Worm (Caenorhabditis elegans) whole organism, young adult: ENCODE results near the gene lys-10.

Experiments
- B0261.1 ChIP-seq: sonication (generic microtip); optimal IDR thresholded peaks from 2 replicates; lab custom pipeline; 2016; ENCODE audit warnings: mild to moderate bottlenecking, missing genetic modification characterization, moderate library complexity, missing compliant biosample characterization
- C06A6.2 ChIP-seq: fragments of 200-800 bp; sonication (Bioruptor generic); conservative IDR thresholded peaks from 2 replicates; pipeline ENCODE4 v1.3.6; 2022; ENCODE audit warnings: missing genetic modification characterization, missing compliant biosample characterization
- F23B12.7 ChIP-seq: sonication (generic microtip); optimal IDR thresholded peaks from 2 replicates; lab custom pipeline; 2017; ENCODE audit warnings: missing genetic modification characterization, mild to moderate bottlenecking, missing compliant biosample characterization, antibody characterized with exemption, moderate library complexity; ENCODE audit not compliant: insufficient read depth
- F33H1.4 ChIP-seq: fragments of 200-800 bp; sonication (Bioruptor generic); IDR thresholded peaks from 2 replicates; pipeline ENCODE4 v1.3.6; 2022; ENCODE audit warnings: missing genetic modification reagents, missing genetic modification characterization, missing compliant biosample characterization
- F39B2.1 ChIP-seq: fragments of 200-800 bp; sonication (Bioruptor generic); IDR thresholded peaks from 2 replicates; pipeline ENCODE4 v1.3.6; 2022; ENCODE audit warnings: missing genetic modification reagents, missing genetic modification characterization, missing compliant biosample characterization
- F57A8.1 ChIP-seq: fragments of 200-800 bp; sonication (Bioruptor generic); optimal IDR thresholded peaks from 2 replicates; lab custom pipeline; 2018; ENCODE audit warnings: mild to moderate bottlenecking, missing genetic modification characterization, moderate library complexity, missing compliant biosample characterization
- K11D2.4 ChIP-seq: fragments of 200-800 bp; sonication (Bioruptor generic); IDR thresholded peaks from 2 replicates; pipeline ENCODE4 v1.3.6; 2022; ENCODE audit warnings: missing genetic modification reagents, missing genetic modification characterization, missing compliant biosample characterization
- aptf-2 ChIP-seq: fragments of 200-800 bp; sonication (Bioruptor generic); conservative IDR thresholded peaks from 2 replicates; pipeline ENCODE4 v1.3.6; 2022; ENCODE audit warnings: missing genetic modification reagents, missing genetic modification characterization, missing compliant biosample characterization
- cebp-2 ChIP-seq: fragments of 200-800 bp; sonication (Bioruptor generic); IDR thresholded peaks from 2 replicates; pipeline ENCODE4 v1.3.6; 2022; ENCODE audit warnings: missing genetic modification characterization, missing compliant biosample characterization
- ceh-100 ChIP-seq: fragments of 200-800 bp; sonication (Bioruptor generic); IDR thresholded peaks from 2 replicates; pipeline ENCODE4 v1.3.6; 2022; ENCODE audit warnings: missing genetic modification reagents, missing genetic modification characterization, missing compliant biosample characterization
- dox-1 ChIP-seq: fragments of 200-800 bp; sonication (Bioruptor generic); IDR thresholded peaks from 2 replicates; pipeline ENCODE4 v1.3.6; 2022; ENCODE audit warnings: missing genetic modification reagents, missing genetic modification characterization, missing compliant biosample characterization
- dpff-1 ChIP-seq: sonication (generic microtip); optimal IDR thresholded peaks from 2 replicates; lab custom pipeline; 2017; ENCODE audit warnings: mild to moderate bottlenecking, missing genetic modification characterization, missing compliant biosample characterization
- efl-1 ChIP-seq: fragments of 150-350 bp; optimal IDR thresholded peaks from 2 replicates; lab custom pipeline; 2014; ENCODE audit warnings: missing biosample characterization, missing genetic modification reagents, missing genetic modification characterization
- egrh-3 ChIP-seq: fragments of 200-800 bp; sonication (Bioruptor generic); IDR thresholded peaks from 2 replicates; pipeline ENCODE4 v1.3.6; 2022; ENCODE audit warnings: missing genetic modification reagents, missing genetic modification characterization, missing compliant biosample characterization
- fkh-3 ChIP-seq: sonication (generic microtip); optimal IDR thresholded peaks from 2 replicates; lab custom pipeline; 2016; ENCODE audit warnings: mild to moderate bottlenecking, missing genetic modification characterization, missing compliant biosample characterization
- him-1 ChIP-seq: sonication (generic microtip); optimal IDR thresholded peaks from 2 replicates; lab custom pipeline; 2016; ENCODE audit warnings: missing genotype, missing genetic modification reagents, missing genetic modification characterization, missing compliant biosample characterization
- hlh-26 ChIP-seq: fragments of 200-800 bp; sonication (Bioruptor generic); conservative IDR thresholded peaks from 2 replicates; pipeline ENCODE4 v1.3.6; 2022; ENCODE audit warnings: missing genetic modification reagents, missing genetic modification characterization, missing compliant biosample characterization
- hsf-1 ChIP-seq: fragments of 200-800 bp; sonication (Bioruptor generic); IDR thresholded peaks from 2 replicates; pipeline ENCODE4 v1.3.6; 2022; ENCODE audit warnings: missing genetic modification reagents, missing genetic modification characterization, missing compliant biosample characterization
- lag-1 ChIP-seq: fragments of 200-800 bp; sonication (Bioruptor generic); IDR thresholded peaks from 2 replicates; pipeline ENCODE4 v1.3.6; 2022; ENCODE audit warnings: missing genetic modification reagents, missing genetic modification characterization, missing compliant biosample characterization
- let-526 ChIP-seq: fragments of 200-800 bp; sonication (Bioruptor generic); IDR thresholded peaks from 2 replicates; pipeline ENCODE4 v1.3.6; 2022; ENCODE audit warnings: missing genetic modification reagents, missing genetic modification characterization, missing compliant biosample characterization
- madf-10 ChIP-seq: sonication (generic microtip); optimal IDR thresholded peaks from 2 replicates; lab custom pipeline; 2016; ENCODE audit warnings: mild to moderate bottlenecking, missing genetic modification characterization, missing compliant biosample characterization
- madf-3 ChIP-seq: fragments of 200-800 bp; sonication (Bioruptor generic); IDR thresholded peaks from 2 replicates; pipeline ENCODE4 v1.3.6; 2022; ENCODE audit warnings: missing genetic modification reagents, missing genetic modification characterization, missing compliant biosample characterization
- mel-28 ChIP-seq: sonication (generic microtip); optimal IDR thresholded peaks from 2 replicates; lab custom pipeline; 2016; ENCODE audit warnings: borderline replicate concordance, mild to moderate bottlenecking, missing genetic modification characterization, missing compliant biosample characterization
- mes-4 ChIP-seq: sonication (generic microtip); optimal IDR thresholded peaks from 2 replicates; lab custom pipeline; 2016; ENCODE audit warnings: missing genotype, missing genetic modification characterization, missing compliant biosample characterization
- nhr-80 ChIP-seq: sonication (generic microtip); optimal IDR thresholded peaks from 2 replicates; lab custom pipeline; 2016; ENCODE audit warnings: missing genetic modification characterization, missing compliant biosample characterization
- nhr-90 ChIP-seq: sonication (generic microtip); optimal IDR thresholded peaks from 2 replicates; lab custom pipeline; 2016; ENCODE audit warnings: missing genotype, mild to moderate bottlenecking, missing genetic modification characterization, missing compliant biosample characterization
- pbrm-1 ChIP-seq: fragments of 200-800 bp; sonication (Bioruptor generic); IDR thresholded peaks from 2 replicates; pipeline ENCODE4 v1.3.6; 2022; ENCODE audit warnings: missing genetic modification reagents, missing genetic modification characterization, missing compliant biosample characterization
- repo-1 ChIP-seq: sonication (generic microtip); optimal IDR thresholded peaks from 2 replicates; lab custom pipeline; 2017; ENCODE audit warnings: mild to moderate bottlenecking, missing genetic modification characterization, missing compliant biosample characterization
- rpc-1 ChIP-seq, 2 experiments: fragments of 150-350 bp in 1 of 2; sonication (generic microtip) in 1 of 2; optimal IDR thresholded peaks; 2 replicates each; lab custom pipeline; 2014 to 2018; ENCODE audit warnings: missing biosample characterization in 1 of 2, missing genetic modification characterization in 1 of 2, missing genetic modification reagents in 1 of 2, missing genotype in 1 of 2
- sdz-38 ChIP-seq: sonication (generic microtip); optimal IDR thresholded peaks from 2 replicates; lab custom pipeline; 2016; ENCODE audit warnings: missing genotype, missing genetic modification characterization, missing compliant biosample characterization
- snpc-1.3 ChIP-seq: sonication (generic microtip); optimal IDR thresholded peaks from 2 replicates; lab custom pipeline; 2017; ENCODE audit warnings: missing genetic modification characterization, mild to moderate bottlenecking, missing compliant biosample characterization, antibody characterized with exemption, moderate library complexity, missing genotype, missing genetic modification reagents; ENCODE audit not compliant: insufficient read depth
- snpc-4 ChIP-seq, 5 experiments: fragments of 150-350 bp in 1 of 5; sonication (generic microtip) in 4 of 5; optimal IDR thresholded peaks; 2 replicates each; lab custom pipeline; 2014 to 2018; ENCODE audit warnings: missing genetic modification characterization in 5 of 5, missing biosample characterization in 3 of 5, antibody characterized with exemption in 2 of 5, mild to moderate bottlenecking in 2 of 5, missing compliant biosample characterization in 2 of 5, missing genotype in 2 of 5, moderate library complexity in 2 of 5, missing genetic modification reagents in 1 of 5
- somi-1 ChIP-seq: fragments of 200-800 bp; sonication (Bioruptor generic); optimal IDR thresholded peaks from 2 replicates; lab custom pipeline; 2018; ENCODE audit warnings: mild to moderate bottlenecking, missing genetic modification characterization, missing compliant biosample characterization
- unc-130 ChIP-seq: sonication (generic microtip); optimal IDR thresholded peaks from 2 replicates; lab custom pipeline; 2016; ENCODE audit warnings: missing genetic modification reagents, missing genetic modification characterization, missing compliant biosample characterization
- ztf-26 ChIP-seq: sonication (generic microtip); optimal IDR thresholded peaks from 2 replicates; lab custom pipeline; 2017; ENCODE audit warnings: missing genetic modification characterization, missing compliant biosample characterization
- ztf-6 ChIP-seq: fragments of 200-800 bp; sonication (Bioruptor generic); IDR thresholded peaks from 2 replicates; pipeline ENCODE4 v1.3.6; 2022; ENCODE audit warnings: missing genetic modification reagents, missing genetic modification characterization, missing compliant biosample characterization

lys-10 gene

ce11 chrIV:8366295-8366694 is 33.7 kb downstream of the lys-10 start, which contains the start of gene aagr-1:
Gene aagr-1, plus strand, starts transcription at chrIV:8366521.
- TF ChIP-seq fkh-3 (tag; lab: Kevin White, UChicago), result no peak
- no peak for TF ChIP-seq nhr-90 (tag; lab: Kevin White, UChicago)
- TF ChIP-seq him-1 (tag; lab: Kevin White, UChicago), result peak; percentile 15
- no peak for TF ChIP-seq madf-10
- peak; percentile 66 for TF ChIP-seq nhr-80 (tag; lab: Kevin White, UChicago)
- TF ChIP-seq aptf-2, result no peak

- TF ChIP-seq efl-1 (GFP tag; lab: Kevin White, UChicago), result no peak
- TF ChIP-seq cebp-2, result no peak
- no peak for TF ChIP-seq nhr-80 (tag; lab: Kevin White, UChicago)
- no peak for TF ChIP-seq lag-1 (GFP tag; lab: Robert Waterston, UW)
- no peak for TF ChIP-seq F23B12.7 (tag; lab: Kevin White, UChicago)
- no peak for TF ChIP-seq ztf-6
- no peak for TF ChIP-seq unc-130 (GFP tag; lab: Kevin White, UChicago)
- TF ChIP-seq hsf-1 (GFP tag; lab: Robert Waterston, UW), result no peak
- no peak for TF ChIP-seq mes-4 (tag; lab: Kevin White, UChicago)
- no peak for TF ChIP-seq egrh-3 (GFP tag; lab: Robert Waterston, UW)
- no peak for TF ChIP-seq F39B2.1 (GFP tag; lab: Robert Waterston, UW)
- TF ChIP-seq somi-1 (GFP tag; lab: Kevin White, UChicago), result no peak
- no peak for TF ChIP-seq mel-28 (tag; lab: Kevin White, UChicago)
- no peak for TF ChIP-seq dox-1 (GFP tag; lab: Robert Waterston, UW)
Observed at ce11 chrIV:8367887-8368286, 35.3 kb downstream of the lys-10 start.

- TF ChIP-seq F57A8.1 (GFP tag; lab: Kevin White, UChicago), result no peak
- TF ChIP-seq snpc-1.3 (tag; lab: Kevin White, UChicago), result no peak
- no peak for TF ChIP-seq snpc-4 (GFP tag; optimal IDR thresholded peaks at IDR 0.05; lab: Kevin White, UChicago)
- TF ChIP-seq snpc-4 (tag; optimal IDR thresholded peaks at IDR 0.05; lab: Kevin White, UChicago), result no peak
- TF ChIP-seq hsf-1 (GFP tag; lab: Robert Waterston, UW), result no peak
- TF ChIP-seq sdz-38 (tag; lab: Kevin White, UChicago), result no peak
- TF ChIP-seq madf-3 (GFP tag; lab: Robert Waterston, UW), result no peak
- TF ChIP-seq C06A6.2, result no peak
- TF ChIP-seq K11D2.4 (GFP tag; lab: Robert Waterston, UW), result no peak
- TF ChIP-seq F33H1.4 (GFP tag; lab: Robert Waterston, UW), result no peak
- no peak for TF ChIP-seq hlh-26
- TF ChIP-seq ztf-26 (tag; lab: Kevin White, UChicago), result no peak
- no peak for TF ChIP-seq pbrm-1 (GFP tag; lab: Robert Waterston, UW)
- no peak for TF ChIP-seq repo-1 (tag; lab: Kevin White, UChicago)
- no peak for TF ChIP-seq let-526 (GFP tag; lab: Robert Waterston, UW)
- no peak for TF ChIP-seq ceh-100 (GFP tag; lab: Robert Waterston, UW)
- TF ChIP-seq dpff-1, result no peak
- no peak for TF ChIP-seq egrh-3 (GFP tag; lab: Robert Waterston, UW)
- TF ChIP-seq rpc-1 (optimal IDR thresholded peaks at IDR 0.05; lab: Kevin White, UChicago), result no peak
- TF ChIP-seq rpc-1 (tag; optimal IDR thresholded peaks at IDR 0.05; lab: Kevin White, UChicago), result no peak
- no peak for TF ChIP-seq aptf-2
- no peak for TF ChIP-seq B0261.1 (tag; lab: Kevin White, UChicago)
- TF ChIP-seq, all 124 proteins: peak for 0
Observed at ce11 chrIV:8369135-8369534, 36.5 kb downstream of the lys-10 start, which contains the start of gene D2096.6. Gene D2096.6, minus strand, starts transcription at chrIV:8369235.
